Fruit fly (Drosophila melanogaster) whole organism, embryonic: Measurements from ENCODE around the gene CG45105.

Experiments used
- ATbp ChIP-seq: fragments of 200-800 bp; sonication (Bioruptor generic); optimal IDR thresholded peaks from 2 replicates; lab custom pipeline; 2017; ENCODE audit warnings: missing biosample characterization, mild to moderate bottlenecking, missing genetic modification characterization, missing genetic modification reagents
- Antp ChIP-seq: fragments of 200-800 bp; sonication (Bioruptor generic); optimal IDR thresholded peaks from 3 replicates; lab custom pipeline; 2016; ENCODE audit warnings: missing biosample characterization, missing genetic modification characterization
- Bteb2 ChIP-seq: fragments of 200-800 bp; sonication (Bioruptor generic); optimal IDR thresholded peaks from 2 replicates; lab custom pipeline; 2016; ENCODE audit warnings: missing biosample characterization, missing genetic modification characterization
- CG10431 ChIP-seq: fragments of 200-800 bp; sonication (Bioruptor generic); optimal IDR thresholded peaks from 3 replicates; lab custom pipeline; 2018; ENCODE audit warnings: missing biosample characterization, mild to moderate bottlenecking, missing genetic modification characterization
- CG10979 ChIP-seq: fragments of 200-800 bp; sonication (Bioruptor generic); optimal IDR thresholded peaks from 2 replicates; lab custom pipeline; 2018; ENCODE audit warnings: missing biosample characterization, mild to moderate bottlenecking, missing genetic modification characterization, moderate library complexity
- CG11560 ChIP-seq: fragments of 200-800 bp; sonication (Bioruptor generic); IDR thresholded peaks from 3 replicates; pipeline ENCODE4 v1.3.6; 2022; ENCODE audit warnings: missing biosample characterization, missing genetic modification characterization
- CG12769 ChIP-seq: fragments of 200-800 bp; sonication (Bioruptor generic); optimal IDR thresholded peaks from 2 replicates; lab custom pipeline; 2019; ENCODE audit warnings: missing biosample characterization, mild to moderate bottlenecking, missing genetic modification characterization, moderate library complexity
- CG12942 ChIP-seq: fragments of 200-800 bp; sonication (Bioruptor generic); optimal IDR thresholded peaks from 3 replicates; lab custom pipeline; 2016; ENCODE audit warnings: missing biosample characterization, missing genetic modification characterization
- CG14014 ChIP-seq: fragments of 200-800 bp; sonication (Bioruptor generic); IDR thresholded peaks from 2 replicates; pipeline ENCODE4 v1.3.6; 2022; ENCODE audit warnings: missing biosample characterization, missing genetic modification characterization
- CG15269 ChIP-seq: fragments of 200-800 bp; sonication (Bioruptor generic); optimal IDR thresholded peaks from 2 replicates; lab custom pipeline; 2018; ENCODE audit warnings: missing biosample characterization, mild to moderate bottlenecking, missing genetic modification characterization, moderate library complexity
- CG16815 ChIP-seq: fragments of 200-800 bp; sonication (Bioruptor generic); optimal IDR thresholded peaks from 3 replicates; lab custom pipeline; 2017; ENCODE audit warnings: missing biosample characterization, mild to moderate bottlenecking, missing genetic modification characterization
- CG17359 ChIP-seq: fragments of 200-800 bp; sonication (Bioruptor generic); optimal IDR thresholded peaks from 3 replicates; lab custom pipeline; 2018; ENCODE audit warnings: missing biosample characterization, mild to moderate bottlenecking, missing genetic modification characterization, moderate library complexity
- CG17802 ChIP-seq: fragments of 200-800 bp; sonication (Bioruptor generic); optimal IDR thresholded peaks from 2 replicates; lab custom pipeline; 2018; ENCODE audit warnings: missing biosample characterization, mild to moderate bottlenecking, missing genetic modification characterization, moderate library complexity
- CG17912 ChIP-seq: fragments of 200-800 bp; sonication (Bioruptor generic); optimal IDR thresholded peaks from 2 replicates; lab custom pipeline; 2018; ENCODE audit warnings: missing biosample characterization, mild to moderate bottlenecking, missing genetic modification characterization
- CG30020 ChIP-seq: fragments of 200-800 bp; optimal IDR thresholded peaks from 2 replicates; lab custom pipeline; 2019; ENCODE audit warnings: missing biosample characterization, mild to moderate bottlenecking, missing genetic modification characterization, moderate library complexity
- CG34376 ChIP-seq: fragments of 200-800 bp; sonication (Bioruptor generic); optimal IDR thresholded peaks from 2 replicates; lab custom pipeline; 2018; ENCODE audit warnings: missing biosample characterization, mild to moderate bottlenecking, missing genetic modification characterization
- CG3847 ChIP-seq: fragments of 200-800 bp; sonication (Bioruptor generic); IDR thresholded peaks from 2 replicates; pipeline ENCODE4 v1.3.6; 2022; ENCODE audit warnings: missing biosample characterization, missing genetic modification characterization
- CG3995 ChIP-seq: fragments of 200-800 bp; sonication (Bioruptor generic); optimal IDR thresholded peaks from 3 replicates; lab custom pipeline; 2016; ENCODE audit warnings: missing biosample characterization, missing genetic modification characterization
- CG6683 ChIP-seq: fragments of 200-800 bp; sonication (Bioruptor generic); optimal IDR thresholded peaks from 2 replicates; lab custom pipeline; 2017; ENCODE audit warnings: missing biosample characterization, mild to moderate bottlenecking, missing genetic modification characterization, missing genetic modification reagents
- CG6765 ChIP-seq: fragments of 200-800 bp; sonication (Bioruptor generic); optimal IDR thresholded peaks from 3 replicates; lab custom pipeline; 2017; ENCODE audit warnings: missing biosample characterization, mild to moderate bottlenecking, missing genetic modification characterization
- CG7556 ChIP-seq: fragments of 200-800 bp; sonication (Bioruptor generic); optimal IDR thresholded peaks from 2 replicates; lab custom pipeline; 2017; ENCODE audit warnings: missing biosample characterization, mild to moderate bottlenecking, missing genetic modification characterization
- CG7963 ChIP-seq: fragments of 200-800 bp; sonication (Bioruptor generic); IDR thresholded peaks from 3 replicates; pipeline ENCODE4 v1.3.6; 2022; ENCODE audit warnings: missing biosample characterization, missing genetic modification characterization; ENCODE audit not compliant: partially characterized antibody
- CG8765 ChIP-seq: fragments of 200-800 bp; sonication (Bioruptor generic); IDR thresholded peaks from 2 replicates; pipeline ENCODE4 v1.3.6; 2022; ENCODE audit warnings: missing biosample characterization, missing genetic modification characterization
- CG9797 ChIP-seq: fragments of 200-800 bp; sonication (Bioruptor generic); optimal IDR thresholded peaks from 3 replicates; lab custom pipeline; 2018; ENCODE audit warnings: missing biosample characterization, mild to moderate bottlenecking, missing genetic modification characterization
- CTCF ChIP-seq: fragments of 200-800 bp; sonication (Bioruptor generic); optimal IDR thresholded peaks from 2 replicates; lab custom pipeline; 2017; ENCODE audit warnings: missing biosample characterization, mild to moderate bottlenecking, missing genetic modification characterization, moderate library complexity
- Chrac-16 ChIP-seq: fragments of 200-800 bp; sonication (Bioruptor generic); optimal IDR thresholded peaks from 3 replicates; lab custom pipeline; 2016; ENCODE audit warnings: missing biosample characterization, missing genetic modification characterization
- Dip3 ChIP-seq: fragments of 200-800 bp; sonication (Bioruptor generic); optimal IDR thresholded peaks from 3 replicates; lab custom pipeline; 2016; ENCODE audit warnings: missing biosample characterization, missing genetic modification characterization
- Ets65A ChIP-seq: fragments of 200-800 bp; sonication (Bioruptor generic); peaks from one replicate; lab custom pipeline; 2016; ENCODE audit warnings: missing biosample characterization, missing genetic modification characterization
- Hand ChIP-seq: fragments of 200-800 bp; sonication (Bioruptor generic); optimal IDR thresholded peaks from 2 replicates; lab custom pipeline; 2017; ENCODE audit warnings: mild to moderate bottlenecking, missing biosample characterization, missing genetic modification reagents, missing genetic modification characterization
- Optix ChIP-seq: fragments of 200-800 bp; sonication (Bioruptor generic); IDR thresholded peaks from 3 replicates; pipeline ENCODE4 v1.3.6; 2022; ENCODE audit warnings: missing biosample characterization, missing genetic modification characterization
- amos ChIP-seq: fragments of 200-800 bp; sonication (Bioruptor generic); IDR thresholded peaks from 2 replicates; pipeline ENCODE4 v1.3.6; 2022; ENCODE audit warnings: missing biosample characterization, missing genetic modification characterization; ENCODE audit not compliant: partially characterized antibody
- ato ChIP-seq: fragments of 200-800 bp; sonication (Bioruptor generic); IDR thresholded peaks from 2 replicates; pipeline ENCODE4 v1.3.6; 2022; ENCODE audit warnings: missing biosample characterization, missing genetic modification characterization; ENCODE audit not compliant: partially characterized antibody
- bowl ChIP-seq: fragments of 200-800 bp; sonication (Bioruptor generic); IDR thresholded peaks from 2 replicates; pipeline ENCODE4 v1.3.6; 2022; ENCODE audit warnings: missing biosample characterization, missing genetic modification characterization
- crol ChIP-seq: fragments of 200-800 bp; sonication (Bioruptor generic); IDR thresholded peaks from 2 replicates; pipeline ENCODE4 v1.3.6; 2022; ENCODE audit warnings: missing biosample characterization, missing genetic modification characterization
- cwo ChIP-seq: fragments of 200-800 bp; sonication (Bioruptor generic); optimal IDR thresholded peaks from 3 replicates; lab custom pipeline; 2017; ENCODE audit warnings: missing biosample characterization, missing genetic modification characterization, mild to moderate bottlenecking, moderate library complexity, missing genetic modification reagents
- da ChIP-seq: fragments of 200-800 bp; sonication (Bioruptor generic); optimal IDR thresholded peaks from 2 replicates; lab custom pipeline; 2016; ENCODE audit warnings: missing biosample characterization, missing genetic modification characterization
- dmrt99B ChIP-seq: fragments of 200-800 bp; sonication (Bioruptor generic); optimal IDR thresholded peaks from 2 replicates; lab custom pipeline; 2018; ENCODE audit warnings: missing biosample characterization, mild to moderate bottlenecking, missing genetic modification characterization, moderate library complexity
- gce ChIP-seq: fragments of 200-800 bp; sonication (Bioruptor generic); IDR thresholded peaks from 3 replicates; pipeline ENCODE4 v1.3.6; 2022; ENCODE audit warnings: missing biosample characterization, missing genetic modification characterization
- inv ChIP-seq: fragments of 200-800 bp; sonication (Bioruptor generic); IDR thresholded peaks from 2 replicates; pipeline ENCODE4 v1.3.6; 2022; ENCODE audit warnings: missing biosample characterization, missing genetic modification characterization; ENCODE audit not compliant: partially characterized antibody
- lilli ChIP-seq: fragments of 200-800 bp; sonication (Bioruptor generic); optimal IDR thresholded peaks from 3 replicates; lab custom pipeline; 2016; ENCODE audit warnings: missing biosample characterization, missing genetic modification characterization
- mam ChIP-seq: fragments of 200-800 bp; sonication (Bioruptor generic); optimal IDR thresholded peaks from 3 replicates; lab custom pipeline; 2016; ENCODE audit warnings: missing biosample characterization, missing genetic modification characterization
- nerfin-2 ChIP-seq: fragments of 200-800 bp; sonication (Bioruptor generic); IDR thresholded peaks from 2 replicates; pipeline ENCODE4 v1.3.6; 2022; ENCODE audit warnings: missing biosample characterization, missing genetic modification characterization; ENCODE audit not compliant: partially characterized antibody
- otp ChIP-seq: fragments of 200-800 bp; sonication (Bioruptor generic); IDR thresholded peaks from 3 replicates; pipeline ENCODE4, ENCODE4 v1.3.6; 2022; ENCODE audit warnings: missing biosample characterization, missing genetic modification characterization
- sd ChIP-seq: fragments of 200-800 bp; sonication (Bioruptor generic); optimal IDR thresholded peaks from 3 replicates; lab custom pipeline; 2018; ENCODE audit warnings: missing biosample characterization, mild to moderate bottlenecking, missing genetic modification characterization, moderate library complexity
- sqz ChIP-seq: fragments of 200-800 bp; sonication (Bioruptor generic); optimal IDR thresholded peaks from 3 replicates; lab custom pipeline; 2018; ENCODE audit warnings: missing biosample characterization, mild to moderate bottlenecking, missing genetic modification characterization
- stwl ChIP-seq: fragments of 200-800 bp; sonication (Bioruptor generic); optimal IDR thresholded peaks from 3 replicates; lab custom pipeline; 2018; ENCODE audit warnings: missing biosample characterization, mild to moderate bottlenecking, missing genetic modification characterization, moderate library complexity
- wek ChIP-seq: fragments of 200-800 bp; sonication (Bioruptor generic); optimal IDR thresholded peaks from 3 replicates; lab custom pipeline; 2018; ENCODE audit warnings: missing biosample characterization, mild to moderate bottlenecking, missing genetic modification characterization, moderate library complexity
- wor ChIP-seq: fragments of 200-800 bp; sonication (Bioruptor generic); IDR thresholded peaks from 2 replicates; pipeline ENCODE4 v1.3.6; 2022; ENCODE audit warnings: missing biosample characterization, missing genetic modification characterization
- zfh2 ChIP-seq: fragments of 200-800 bp; sonication (Bioruptor generic); optimal IDR thresholded peaks from 2 replicates; lab custom pipeline; 2016; ENCODE audit warnings: missing biosample characterization, missing genetic modification characterization

The CG45105 gene

dm6 chr3R:15917907-15918306 lies at the start of gene CG45105:
TSS of gene CG45105 (minus strand) at chr3R:15918007.
- peak; percentile 66 for TF ChIP-seq Ets65A (GFP tag; lab: Kevin White, UChicago)
- TF ChIP-seq CG7963 (GFP tag; lab: Robert Waterston, UW) = no peak
- TF ChIP-seq cwo (GFP tag; lab: Kevin White, UChicago) = no peak
- no peak for TF ChIP-seq ATbp (GFP tag; lab: Kevin White, UChicago)

- peak; percentile 2 for TF ChIP-seq CG9797 (GFP tag; lab: Kevin White, UChicago)
- peak; percentile 88 for TF ChIP-seq lilli (GFP tag; lab: Kevin White, UChicago)
- TF ChIP-seq inv (GFP tag; lab: Robert Waterston, UW) = peak; percentile 62
- peak; percentile 75 for TF ChIP-seq amos
- peak; percentile 87 for TF ChIP-seq CG3995 (GFP tag; lab: Kevin White, UChicago)
- TF ChIP-seq CG3847 = peak; percentile 91
- peak; percentile 77 for TF ChIP-seq CG14014
- TF ChIP-seq Antp = peak; percentile 50
- peak; percentile 89 for TF ChIP-seq ato
- TF ChIP-seq stwl (tag; lab: Kevin White, UChicago) = peak; percentile 82
- peak; percentile 15 for TF ChIP-seq CG17912 (GFP tag; lab: Kevin White, UChicago)
- peak; percentile 58 for TF ChIP-seq CG10431 (GFP tag; lab: Kevin White, UChicago)
- peak; percentile 57 for TF ChIP-seq CG16815 (GFP tag; lab: Kevin White, UChicago)
- TF ChIP-seq CG12769 (tag; lab: Kevin White, UChicago) = no peak
- TF ChIP-seq zfh2 (GFP tag; lab: Kevin White, UChicago) = peak; percentile 87
- TF ChIP-seq otp (GFP tag; lab: Robert Waterston, UW) = no peak; the same call in 2 of the 3 replicates
- TF ChIP-seq wor (GFP tag; lab: Robert Waterston, UW) = peak; percentile 62
- TF ChIP-seq Optix (GFP tag; lab: Robert Waterston, UW) = no peak
- TF ChIP-seq Hand (GFP tag; lab: Kevin White, UChicago) = peak; percentile 61
- peak; percentile 50 for TF ChIP-seq CG6765
- TF ChIP-seq CG17359 = no peak
- no peak for TF ChIP-seq sqz (GFP tag; lab: Kevin White, UChicago)
- TF ChIP-seq CG6683 (GFP tag; lab: Kevin White, UChicago) = no peak
- peak; percentile 23 for TF ChIP-seq CG10979 (tag; lab: Kevin White, UChicago)
- no peak for TF ChIP-seq sd (tag; lab: Kevin White, UChicago)
- peak; percentile 88 for TF ChIP-seq Bteb2 (GFP tag; lab: Kevin White, UChicago)
- no peak for TF ChIP-seq CG34376 (GFP tag; lab: Kevin White, UChicago)
- TF ChIP-seq CG8765 (GFP tag; lab: Robert Waterston, UW) = no peak
- TF ChIP-seq bowl = 0 out of 2 replicates have a peak, but pooled peaks have one; percentile 31
- no peak for TF ChIP-seq crol (GFP tag; lab: Robert Waterston, UW)
- TF ChIP-seq dmrt99B (tag; lab: Kevin White, UChicago) = no peak
- TF ChIP-seq gce (GFP tag; lab: Robert Waterston, UW) = no peak
- peak; percentile 69 for TF ChIP-seq wek
- TF ChIP-seq CG17802 = peak; percentile 77
- peak; percentile 93 for TF ChIP-seq nerfin-2
- TF ChIP-seq mam (GFP tag; lab: Kevin White, UChicago) = peak; percentile 89
- peak; percentile 90 for TF ChIP-seq CG15269 (tag; lab: Kevin White, UChicago)
- TF ChIP-seq CTCF (GFP tag; lab: Kevin White, UChicago) = no peak
- peak; percentile 74 for TF ChIP-seq CG7556 (GFP tag; lab: Kevin White, UChicago)
- TF ChIP-seq Dip3 (GFP tag; lab: Kevin White, UChicago) = peak; percentile 84
- peak; percentile 42 for TF ChIP-seq da (GFP tag; lab: Kevin White, UChicago)
- TF ChIP-seq CG30020 (tag; lab: Kevin White, UChicago) = peak; percentile 82
- TF ChIP-seq CG11560 = no peak
- peak; percentile 80 for TF ChIP-seq CG12942 (GFP tag; lab: Kevin White, UChicago)
- peak; percentile 86 for TF ChIP-seq Chrac-16 (GFP tag; lab: Kevin White, UChicago)
Observed at dm6 chr3R:15965169-15965568, 47.4 kb upstream of the CG45105 start, which contains the start of the genes CG32856 and Rbf2. TSS of gene CG32856 (minus strand) at chr3R:15965351. TSS of gene Rbf2 (plus strand) at chr3R:15965446.
